Worm (Caenorhabditis elegans) whole organism, mixed stage, embryonic: Measurements from ENCODE around the gene cutl-3.

Experiments used
- M03D4.4 ChIP-seq: sonication (generic microtip); optimal IDR thresholded peaks from 2 replicates; lab custom pipeline; 2017; ENCODE audit warnings: mild to moderate bottlenecking, missing genetic modification characterization, missing compliant biosample characterization
- blmp-1 ChIP-seq: fragments of 150-350 bp; optimal IDR thresholded peaks from 2 replicates; lab custom pipeline; 2014; ENCODE audit warnings: missing biosample characterization, missing genetic modification characterization
- ceh-39 ChIP-seq: fragments of 150-350 bp; optimal IDR thresholded peaks from 2 replicates; lab custom pipeline; 2014; ENCODE audit warnings: missing biosample characterization, missing genetic modification characterization
- ceh-43 ChIP-seq: fragments of 200-800 bp; sonication (Bioruptor generic); optimal IDR thresholded peaks from 2 replicates; lab custom pipeline; 2018; ENCODE audit warnings: mild to moderate bottlenecking, missing genetic modification characterization, moderate library complexity, missing compliant biosample characterization
- ceh-83 ChIP-seq: fragments of 200-800 bp; sonication (Bioruptor generic); optimal IDR thresholded peaks from 2 replicates; lab custom pipeline; 2018; ENCODE audit warnings: mild to moderate bottlenecking, missing genetic modification characterization, missing compliant biosample characterization
- ces-1 ChIP-seq: fragments of 150-350 bp; optimal IDR thresholded peaks from 2 replicates; lab custom pipeline; 2014; ENCODE audit warnings: missing biosample characterization, missing genetic modification reagents, missing genetic modification characterization
- cnd-1 ChIP-seq: fragments of 200-800 bp; sonication (Bioruptor generic); optimal IDR thresholded peaks from 2 replicates; lab custom pipeline; 2018; ENCODE audit warnings: mild to moderate bottlenecking, missing genetic modification characterization, missing compliant biosample characterization
- drap-1 ChIP-seq: fragments of 200-800 bp; sonication (Bioruptor generic); optimal IDR thresholded peaks from 3 replicates; lab custom pipeline; 2018; ENCODE audit warnings: mild to moderate bottlenecking, missing genetic modification characterization, missing compliant biosample characterization
- elt-1 ChIP-seq: sonication (generic microtip); optimal IDR thresholded peaks from 2 replicates; lab custom pipeline; 2017; ENCODE audit warnings: missing genetic modification characterization, mild to moderate bottlenecking, missing compliant biosample characterization, antibody characterized with exemption, moderate library complexity, borderline replicate concordance; ENCODE audit not compliant: insufficient read depth
- flh-1 ChIP-seq: fragments of 200-800 bp; sonication (Bioruptor generic); optimal IDR thresholded peaks from 2 replicates; lab custom pipeline; 2018; ENCODE audit warnings: mild to moderate bottlenecking, missing genetic modification characterization, moderate library complexity, missing compliant biosample characterization
- ham-2 ChIP-seq: fragments of 200-800 bp; sonication (Bioruptor generic); optimal IDR thresholded peaks from 2 replicates; lab custom pipeline; 2018; ENCODE audit warnings: mild to moderate bottlenecking, missing genetic modification characterization, missing compliant biosample characterization
- lin-13 ChIP-seq: fragments of 150-350 bp; optimal IDR thresholded peaks from 2 replicates; lab custom pipeline; 2014; ENCODE audit warnings: missing biosample characterization, missing genetic modification characterization
- lin-32 ChIP-seq: fragments of 200-800 bp; sonication (Bioruptor generic); optimal IDR thresholded peaks from 2 replicates; lab custom pipeline; 2018; ENCODE audit warnings: mild to moderate bottlenecking, missing genetic modification characterization, missing compliant biosample characterization
- lsy-2 ChIP-seq: fragments of 150-350 bp; optimal IDR thresholded peaks from 2 replicates; lab custom pipeline; 2014; ENCODE audit warnings: missing biosample characterization, missing genetic modification characterization
- mab-5 ChIP-seq: fragments of 150-350 bp; optimal IDR thresholded peaks from 2 replicates; lab custom pipeline; 2014; ENCODE audit warnings: missing biosample characterization, missing genetic modification characterization
- mep-1 ChIP-seq: fragments of 150-350 bp; optimal IDR thresholded peaks from 2 replicates; lab custom pipeline; 2017; ENCODE audit warnings: missing biosample characterization, missing genetic modification reagents, missing genetic modification characterization, inconsistent platforms
- mls-2 ChIP-seq: sonication (generic microtip); optimal IDR thresholded peaks from 2 replicates; lab custom pipeline; 2016; ENCODE audit warnings: mild to moderate bottlenecking, missing genetic modification characterization, moderate library complexity, missing compliant biosample characterization
- nhr-12 ChIP-seq: fragments of 150-350 bp; optimal IDR thresholded peaks from 2 replicates; lab custom pipeline; 2014; ENCODE audit warnings: missing biosample characterization, missing genetic modification characterization
- nhr-2 ChIP-seq: fragments of 150-350 bp; optimal IDR thresholded peaks from 2 replicates; lab custom pipeline; 2014; ENCODE audit warnings: missing biosample characterization, missing genetic modification characterization
- nhr-28 ChIP-seq: fragments of 150-350 bp; optimal IDR thresholded peaks from 2 replicates; lab custom pipeline; 2014; ENCODE audit warnings: missing biosample characterization, missing genetic modification characterization
- nhr-76 ChIP-seq: sonication (generic microtip); optimal IDR thresholded peaks from 2 replicates; lab custom pipeline; 2017; ENCODE audit warnings: missing biosample characterization, missing genetic modification characterization
- pha-4 ChIP-seq: fragments of 150-350 bp; optimal IDR thresholded peaks from 2 replicates; lab custom pipeline; 2018; ENCODE audit warnings: missing biosample characterization, missing genetic modification reagents, missing genetic modification characterization
- snpc-4 ChIP-seq: fragments of 150-350 bp; optimal IDR thresholded peaks from 2 replicates; lab custom pipeline; 2014; ENCODE audit warnings: missing biosample characterization, missing genetic modification characterization
- sptf-1 ChIP-seq: sonication (generic microtip); optimal IDR thresholded peaks from 2 replicates; lab custom pipeline; 2017; ENCODE audit warnings: mild to moderate bottlenecking, missing genetic modification characterization, moderate library complexity, missing compliant biosample characterization
- tbx-8 ChIP-seq: fragments of 200-800 bp; sonication (Bioruptor generic); optimal IDR thresholded peaks from 2 replicates; lab custom pipeline; 2018; ENCODE audit warnings: mild to moderate bottlenecking, missing genetic modification characterization, moderate library complexity, missing compliant biosample characterization
- unc-39 ChIP-seq: fragments of 150-350 bp; optimal IDR thresholded peaks from 2 replicates; lab custom pipeline; 2014; ENCODE audit warnings: missing biosample characterization, missing genetic modification characterization
- unc-62 ChIP-seq: fragments of 150-350 bp; optimal IDR thresholded peaks from 2 replicates; lab custom pipeline; 2014; ENCODE audit warnings: missing biosample characterization, missing genetic modification reagents, missing genetic modification characterization
- zip-8 ChIP-seq: fragments of 150-350 bp; optimal IDR thresholded peaks from 2 replicates; lab custom pipeline; 2014; ENCODE audit warnings: missing biosample characterization, missing genetic modification characterization

Gene cutl-3

ce11 chrX:14961471-14961870 is 37.5 kb downstream of the cutl-3 start, which contains the start of gene idpp-3:
Gene idpp-3 (minus strand): TSS chrX:14961571.
- TF ChIP-seq nhr-76 (no peak), mep-1 (tag; lab: Kevin White, UChicago) (no peak), snpc-4 (tag; lab: Kevin White, UChicago) (no peak), ceh-43 (no peak), unc-62 (GFP tag; lab: Kevin White, UChicago) (no peak), nhr-12 (tag; lab: Kevin White, UChicago) (no peak), mls-2 (tag; lab: Kevin White, UChicago) (no peak), drap-1 (GFP tag; lab: Kevin White, UChicago) (no peak), flh-1 (GFP tag; lab: Kevin White, UChicago) (no peak), M03D4.4 (no peak), ces-1 (GFP tag; lab: Kevin White, UChicago) (no peak), ceh-39 (tag; lab: Kevin White, UChicago) (no peak), cnd-1 (tag; lab: Kevin White, UChicago) (no peak), ceh-83 (GFP tag; lab: Kevin White, UChicago) (no peak), lin-13 (tag; lab: Kevin White, UChicago) (no peak), nhr-28 (tag; lab: Kevin White, UChicago) (no peak), pha-4 (no peak), sptf-1 (tag; lab: Kevin White, UChicago) (no peak), tbx-8 (no peak), ham-2 (no peak)

- TF ChIP-seq mep-1 (tag; lab: Kevin White, UChicago) (no peak), pha-4 (no peak), snpc-4 (tag; lab: Kevin White, UChicago) (no peak), mls-2 (tag; lab: Kevin White, UChicago) (no peak), nhr-12 (tag; lab: Kevin White, UChicago) (no peak), zip-8 (tag; lab: Kevin White, UChicago) (no peak), elt-1 (tag; lab: Kevin White, UChicago) (no peak), M03D4.4 (no peak), tbx-8 (no peak), ham-2 (no peak), unc-62 (GFP tag; lab: Kevin White, UChicago) (no peak)
Observed at ce11 chrX:14960841-14961240, 38.2 kb downstream of the cutl-3 start.

ce11 chrX:14959393-14960073 is 39.5 kb downstream of the cutl-3 start:
- TF ChIP-seq nhr-2 (tag; lab: Kevin White, UChicago) (peak; percentile 96), ces-1 (GFP tag; lab: Kevin White, UChicago) (peak; percentile 91), lsy-2 (tag; lab: Kevin White, UChicago) (no peak)

ce11 chrX:14958401-14958800 is 40.6 kb downstream of the cutl-3 start:
- no peak for TF ChIP-seq pha-4
- TF ChIP-seq mep-1 (tag; lab: Kevin White, UChicago) = no peak
- TF ChIP-seq nhr-76 = no peak
- no peak for TF ChIP-seq unc-62 (GFP tag; lab: Kevin White, UChicago)
- TF ChIP-seq ces-1 (GFP tag; lab: Kevin White, UChicago) = peak; percentile 54
- TF ChIP-seq ceh-83 (GFP tag; lab: Kevin White, UChicago) = no peak

- peak; percentile 11 for TF ChIP-seq ces-1 (GFP tag; lab: Kevin White, UChicago)
- TF ChIP-seq blmp-1 (tag; lab: Kevin White, UChicago) = no peak
- peak; percentile 67 for TF ChIP-seq zip-8 (tag; lab: Kevin White, UChicago)
Observed at ce11 chrX:14957176-14957575, 41.8 kb downstream of the cutl-3 start.

- TF ChIP-seq ces-1 (GFP tag; lab: Kevin White, UChicago) (no peak), unc-39 (tag; lab: Kevin White, UChicago) (no peak), ham-2 (no peak), mab-5 (tag; lab: Kevin White, UChicago) (no peak), lin-32 (GFP tag; lab: Kevin White, UChicago) (no peak)
Observed at ce11 chrX:14954548-14954947, 44.5 kb downstream of the cutl-3 start, which contains the start of gene pag-3. Gene pag-3 (minus strand): TSS chrX:14954648.
